Worm (Caenorhabditis elegans) whole organism, late embryonic: ENCODE data around the gene kcnl-3.

Experiments used
- ama-1 ChIP-seq: fragments of 150-350 bp; optimal IDR thresholded peaks from 2 replicates; lab custom pipeline; 2014
- lim-6 ChIP-seq: sonication (generic microtip); optimal IDR thresholded peaks from 2 replicates; lab custom pipeline; 2016; ENCODE audit warnings: missing genetic modification characterization, missing compliant biosample characterization

DNA sequence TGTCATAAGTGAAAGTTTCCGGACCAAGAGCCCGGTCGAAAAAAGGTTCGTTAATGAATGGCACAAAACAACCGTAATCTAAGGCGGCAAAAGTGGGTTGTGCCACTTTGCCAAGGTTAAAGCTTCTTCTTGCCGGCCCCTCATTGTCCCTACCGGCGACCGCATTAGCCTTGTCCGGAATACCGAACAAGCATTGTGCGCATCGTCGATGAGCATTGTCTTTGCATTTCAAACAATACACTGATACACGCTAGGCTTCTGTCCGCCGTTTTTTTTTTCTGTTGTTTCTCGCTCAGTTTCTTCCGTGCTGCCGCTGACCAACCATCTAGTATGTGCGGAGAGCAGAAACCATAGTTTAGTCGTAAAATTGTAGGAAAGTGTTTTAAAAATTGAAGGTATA is 10.6 kb downstream of the kcnl-3 start, which contains the start of gene C03F11.2:
- TF ChIP-seq lim-6 (tag; lab: Kevin White, UChicago) (no peak), ama-1 (lab: Kevin White, UChicago) (no peak)
